Worm (Caenorhabditis elegans): Measurements from ENCODE around the gene algn-9.
A peak's percentile ranks its signal among the peaks of the same experiment; 100 is the strongest.

The algn-9 gene

ce11 chrII:10584036-10584435, at the start of gene algn-9:
algn-9 (plus strand) TSS chrII:10584336.
- TF ChIP-seq ama-1 (optimal IDR thresholded peaks at IDR 0.05): no peak
- TF ChIP-seq egl-27 (tag; optimal IDR thresholded peaks at IDR 0.05): no peak
- TF ChIP-seq ceh-28 (tag; optimal IDR thresholded peaks at IDR 0.05): no peak

ce11 chrII:10537571-10537970, 46.6 kb upstream of the algn-9 start, which contains the start of gene R166.2:
R166.2 (minus strand) TSS chrII:10537671.
- TF ChIP-seq gei-8 (GFP tag; optimal IDR thresholded peaks at IDR 0.05): no peak

- TF ChIP-seq egl-27 (tag; optimal IDR thresholded peaks at IDR 0.05) (no peak), nhr-6 (tag; optimal IDR thresholded peaks at IDR 0.05) (peak; percentile 30), unc-130 (GFP tag; optimal IDR thresholded peaks at IDR 0.05) (peak; percentile 63), aly-2 (tag; optimal IDR thresholded peaks at IDR 0.05) (no peak), hlh-30 (tag; optimal IDR thresholded peaks at IDR 0.05; ENCODE audit: insufficient read depth) (no peak), nhr-48 (tag; optimal IDR thresholded peaks at IDR 0.05) (no peak), aha-1 (tag) (peak; percentile 61), ceh-20 (GFP tag; IDR thresholded peaks at IDR 0.05) (no peak), ztf-7 (tag; optimal IDR thresholded peaks at IDR 0.05) (no peak), nhr-111 (GFP tag; optimal IDR thresholded peaks at IDR 0.05) (no peak), hif-1 (tag; optimal IDR thresholded peaks at IDR 0.05) (peak in 1 of 2 experiments; percentile 78), dpl-1 (GFP tag; optimal IDR thresholded peaks at IDR 0.05) (peak; percentile 70), pqm-1 (tag; optimal IDR thresholded peaks at IDR 0.05) (no peak), lir-3 (tag; optimal IDR thresholded peaks at IDR 0.05) (no peak), T20F7.1 (GFP tag; optimal IDR thresholded peaks at IDR 0.05) (no peak), Y5F2A.4 (GFP tag; optimal IDR thresholded peaks at IDR 0.05) (no peak), daf-12 (tag; optimal IDR thresholded peaks at IDR 0.05) (no peak), madf-5 (GFP tag; IDR thresholded peaks at IDR 0.05) (0 out of 4 replicates have a peak, but pooled peaks of 1 of the 2 experiments have one; percentile 36), nhr-41 (GFP tag; IDR thresholded peaks at IDR 0.05) (no peak), nhr-237 (tag; optimal IDR thresholded peaks at IDR 0.05) (no peak), unc-62 (GFP tag; optimal IDR thresholded peaks at IDR 0.05 in 1 of 2) (no peak), unc-62 (tag; optimal IDR thresholded peaks at IDR 0.05) (no peak), Y75B8A.6 (GFP tag; IDR thresholded peaks at IDR 0.05) (no peak), snpc-1.2 (GFP tag; IDR thresholded peaks at IDR 0.05) (no peak), mep-1 (tag; optimal IDR thresholded peaks at IDR 0.05) (peak; percentile 42), arid-1 (GFP tag; conservative IDR thresholded peaks at IDR 0.05) (no peak), saeg-2 (GFP tag; IDR thresholded peaks at IDR 0.05) (no peak), ceh-82 (tag; optimal IDR thresholded peaks at IDR 0.05) (no peak), attf-4 (tag; optimal IDR thresholded peaks at IDR 0.05) (no peak), dmd-6 (GFP tag; IDR thresholded peaks at IDR 0.05) (peak; percentile 48), ZK337.2 (GFP tag; IDR thresholded peaks at IDR 0.05) (peak; percentile 85), sdz-12 (GFP tag; optimal IDR thresholded peaks at IDR 0.05) (no peak), lin-29 (GFP tag; IDR thresholded peaks at IDR 0.05) (no peak), mdl-1 (tag; optimal IDR thresholded peaks at IDR 0.05) (no peak), lin-1 (GFP tag; IDR thresholded peaks at IDR 0.05) (no peak), zag-1 (tag; optimal IDR thresholded peaks at IDR 0.05) (no peak), F49E8.2 (tag; optimal IDR thresholded peaks at IDR 0.05; ENCODE audit: borderline replicate concordance) (no peak), cey-2 (tag; optimal IDR thresholded peaks at IDR 0.05; ENCODE audit: borderline replicate concordance, insufficient read depth) (no peak), D1046.2 (GFP tag; IDR thresholded peaks at IDR 0.05) (no peak), Y105C5A.15 (GFP tag; IDR thresholded peaks at IDR 0.05) (no peak), lim-7 (GFP tag; IDR thresholded peaks at IDR 0.05) (no peak), lin-39 (tag; optimal IDR thresholded peaks at IDR 0.05) (no peak), zfp-3 (GFP tag; conservative IDR thresholded peaks at IDR 0.05) (no peak), dve-1 (tag; optimal IDR thresholded peaks at IDR 0.05; ENCODE audit: insufficient read depth) (peak; percentile 60), ceh-32 (tag; optimal IDR thresholded peaks at IDR 0.05; ENCODE audit: poor library complexity) (no peak)
These were observed 46.1 kb upstream of the algn-9 start for ce11 chrII:10537988-10538387.

All from whole organism, L4 larva.